Fruit fly (Drosophila melanogaster) whole organism, prepupa: ENCODE data around the gene CG1789.

Experiments
- CG31627 ChIP-seq: fragments of 200-800 bp; sonication (Bioruptor generic); optimal IDR thresholded peaks from 3 replicates; lab custom pipeline; 2016; ENCODE audit warnings: missing biosample characterization, missing genetic modification characterization
- CG32006 ChIP-seq: fragments of 200-800 bp; sonication (Bioruptor generic); optimal IDR thresholded peaks from 3 replicates; lab custom pipeline; 2017; ENCODE audit warnings: missing biosample characterization, mild to moderate bottlenecking, missing genetic modification characterization
- CG34406 ChIP-seq: fragments of 200-800 bp; sonication (Bioruptor generic); optimal IDR thresholded peaks from 3 replicates; lab custom pipeline; 2016; ENCODE audit warnings: missing biosample characterization, missing genetic modification characterization
- CG7368 ChIP-seq: fragments of 200-800 bp; sonication (Bioruptor generic); optimal IDR thresholded peaks from 3 replicates; lab custom pipeline; 2016; ENCODE audit warnings: missing biosample characterization, missing genetic modification characterization
- Ets21C ChIP-seq: fragments of 200-800 bp; sonication (Bioruptor generic); optimal IDR thresholded peaks from 3 replicates; lab custom pipeline; 2016; ENCODE audit warnings: missing biosample characterization, missing genetic modification characterization
- Gug ChIP-seq: fragments of 200-800 bp; sonication (Bioruptor generic); IDR thresholded peaks from 2 replicates; pipeline ENCODE4 v1.3.6; 2022; ENCODE audit warnings: missing biosample characterization, missing genetic modification characterization
- Hr4 ChIP-seq: fragments of 200-800 bp; sonication (Bioruptor generic); optimal IDR thresholded peaks from 3 replicates; lab custom pipeline; 2016; ENCODE audit warnings: missing biosample characterization, missing genetic modification characterization
- Sox102F ChIP-seq: fragments of 200-800 bp; sonication (Bioruptor generic); optimal IDR thresholded peaks from 2 replicates; lab custom pipeline; 2016; ENCODE audit warnings: missing biosample characterization, mild to moderate bottlenecking, missing genetic modification characterization
- acj6 ChIP-seq: fragments of 200-800 bp; sonication (Bioruptor generic); optimal IDR thresholded peaks from 3 replicates; lab custom pipeline; 2016; ENCODE audit warnings: missing biosample characterization, missing genetic modification characterization
- net ChIP-seq: fragments of 200-800 bp; sonication (Bioruptor generic); optimal IDR thresholded peaks from 3 replicates; lab custom pipeline; 2016; ENCODE audit warnings: missing biosample characterization, missing genetic modification characterization
- svp ChIP-seq: fragments of 200-800 bp; sonication (Bioruptor generic); peaks from one replicate; lab custom pipeline; 2016; ENCODE audit warnings: missing biosample characterization, missing genetic modification characterization
- topi ChIP-seq: fragments of 200-800 bp; sonication (Bioruptor generic); optimal IDR thresholded peaks from 3 replicates; lab custom pipeline; 2016; ENCODE audit warnings: missing biosample characterization, missing genetic modification characterization

DNA sequence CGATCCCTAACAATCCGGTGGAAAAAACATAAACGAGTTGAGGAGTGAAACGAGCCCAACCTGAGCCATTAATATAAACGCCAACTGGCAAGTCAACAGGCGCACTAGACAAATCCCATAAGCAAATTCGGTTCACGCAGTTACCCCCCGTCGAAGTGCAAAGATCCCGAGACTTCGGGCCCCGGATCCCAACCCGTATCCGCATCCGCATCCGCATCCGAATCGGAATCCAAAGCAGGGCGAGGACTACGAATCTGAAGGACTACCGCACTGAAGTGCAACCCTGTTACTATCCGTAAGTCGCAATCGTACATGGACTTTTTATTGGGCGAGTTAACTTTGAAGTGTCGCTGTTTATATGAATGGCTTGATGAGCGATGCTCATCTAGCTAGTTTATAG, 4.5 kb downstream of the CG1789 start:
- TF ChIP-seq Hr4 (GFP tag; lab: Kevin White, UChicago) = no peak
- no peak for TF ChIP-seq Ets21C
- no peak for TF ChIP-seq CG31627 (GFP tag; lab: Kevin White, UChicago)
- no peak for TF ChIP-seq svp (GFP tag; lab: Kevin White, UChicago)
- no peak for TF ChIP-seq Gug (GFP tag; lab: Robert Waterston, UW)
- no peak for TF ChIP-seq Sox102F (GFP tag; lab: Kevin White, UChicago)
- TF ChIP-seq CG32006 = no peak
- TF ChIP-seq CG7368 = no peak
- TF ChIP-seq net (GFP tag; lab: Kevin White, UChicago) = no peak
- TF ChIP-seq CG34406 = no peak
- no peak for TF ChIP-seq topi
- TF ChIP-seq acj6 (GFP tag; lab: Kevin White, UChicago) = no peak
